Worm (Caenorhabditis elegans) whole organism, young adult: ENCODE data around the gene ttr-8.

ENCODE experiments used
- B0019.2 ChIP-seq: fragments of 200-800 bp; sonication (Bioruptor generic); conservative IDR thresholded peaks from 2 replicates; pipeline ENCODE4 v1.3.6; 2022; ENCODE audit warnings: missing genetic modification reagents, missing genetic modification characterization, missing compliant biosample characterization
- C06A6.2 ChIP-seq: fragments of 200-800 bp; sonication (Bioruptor generic); conservative IDR thresholded peaks from 2 replicates; pipeline ENCODE4 v1.3.6; 2022; ENCODE audit warnings: missing genetic modification characterization, missing compliant biosample characterization
- F10E7.11 ChIP-seq: sonication (generic microtip); optimal IDR thresholded peaks from 2 replicates; lab custom pipeline; 2017; ENCODE audit warnings: mild to moderate bottlenecking, missing genetic modification characterization, moderate library complexity, missing compliant biosample characterization
- F49E8.2 ChIP-seq: sonication (generic microtip); optimal IDR thresholded peaks from 3 replicates; lab custom pipeline; 2017; ENCODE audit warnings: missing genetic modification characterization, mild to moderate bottlenecking, missing compliant biosample characterization, antibody characterized with exemption, moderate library complexity; ENCODE audit not compliant: insufficient read depth
- T07F8.4 ChIP-seq: sonication (generic microtip); optimal IDR thresholded peaks from 2 replicates; lab custom pipeline; 2016; ENCODE audit warnings: mild to moderate bottlenecking, missing genetic modification characterization, moderate library complexity, missing compliant biosample characterization
- Y56A3A.18 ChIP-seq: fragments of 200-800 bp; sonication (Bioruptor generic); IDR thresholded peaks from 2 replicates; pipeline ENCODE4 v1.3.6; 2022; ENCODE audit warnings: missing genetic modification reagents, missing genetic modification characterization, missing compliant biosample characterization
- Y95B8A.8 ChIP-seq: fragments of 200-800 bp; sonication (Bioruptor generic); IDR thresholded peaks from 2 replicates; pipeline ENCODE4 v1.3.6; 2022; ENCODE audit warnings: missing genetic modification reagents, missing genetic modification characterization, missing compliant biosample characterization
- aptf-3 ChIP-seq: fragments of 200-800 bp; sonication (Bioruptor generic); IDR thresholded peaks from 2 replicates; pipeline ENCODE4 v1.3.6; 2022; ENCODE audit warnings: missing genetic modification characterization, missing compliant biosample characterization
- atf-7 ChIP-seq: sonication (generic microtip); optimal IDR thresholded peaks from 2 replicates; lab custom pipeline; 2017; ENCODE audit warnings: mild to moderate bottlenecking, missing genetic modification characterization, missing compliant biosample characterization
- bed-2 ChIP-seq: fragments of 200-800 bp; sonication (Bioruptor generic); IDR thresholded peaks from 2 replicates; pipeline ENCODE4 v1.3.6; 2022; ENCODE audit warnings: missing genetic modification reagents, missing genetic modification characterization, missing compliant biosample characterization
- cebp-2 ChIP-seq: fragments of 200-800 bp; sonication (Bioruptor generic); IDR thresholded peaks from 2 replicates; pipeline ENCODE4 v1.3.6; 2022; ENCODE audit warnings: missing genetic modification characterization, missing compliant biosample characterization
- ceh-40 ChIP-seq: fragments of 200-800 bp; sonication (Bioruptor generic); IDR thresholded peaks from 2 replicates; pipeline ENCODE4 v1.3.6; 2022; ENCODE audit warnings: missing genetic modification characterization, missing compliant biosample characterization
- ceh-79 ChIP-seq: sonication (generic microtip); optimal IDR thresholded peaks from 2 replicates; lab custom pipeline; 2017; ENCODE audit warnings: mild to moderate bottlenecking, missing genetic modification characterization, missing compliant biosample characterization
- die-1 ChIP-seq: sonication (generic microtip); optimal IDR thresholded peaks from 2 replicates; lab custom pipeline; 2016; ENCODE audit warnings: missing genotype, mild to moderate bottlenecking, missing genetic modification characterization, missing compliant biosample characterization
- gei-17 ChIP-seq: fragments of 200-800 bp; sonication (Bioruptor generic); optimal IDR thresholded peaks from 2 replicates; lab custom pipeline; 2018; ENCODE audit warnings: mild to moderate bottlenecking, missing genetic modification characterization, missing compliant biosample characterization
- hsf-1 ChIP-seq: fragments of 200-800 bp; sonication (Bioruptor generic); IDR thresholded peaks from 2 replicates; pipeline ENCODE4 v1.3.6; 2022; ENCODE audit warnings: missing genetic modification reagents, missing genetic modification characterization, missing compliant biosample characterization
- let-526 ChIP-seq: fragments of 200-800 bp; sonication (Bioruptor generic); IDR thresholded peaks from 2 replicates; pipeline ENCODE4 v1.3.6; 2022; ENCODE audit warnings: missing genetic modification reagents, missing genetic modification characterization, missing compliant biosample characterization
- let-607 ChIP-seq, 2 experiments: fragments of 200-800 bp in 1 of 2; sonication (Bioruptor generic) in 1 of 2; sonication (generic microtip) in 1 of 2; optimal IDR thresholded peaks; 2 replicates each; lab custom pipeline; 2016 to 2018; ENCODE audit warnings: mild to moderate bottlenecking in 2 of 2, missing compliant biosample characterization in 2 of 2, missing genetic modification characterization in 2 of 2, moderate library complexity in 2 of 2, missing genotype in 1 of 2
- lin-40 ChIP-seq: sonication (generic microtip); optimal IDR thresholded peaks from 2 replicates; lab custom pipeline; 2016; ENCODE audit warnings: missing genetic modification characterization, mild to moderate bottlenecking, missing compliant biosample characterization, missing genotype, missing genetic modification reagents
- madf-6 ChIP-seq: fragments of 200-800 bp; sonication (Bioruptor generic); IDR thresholded peaks from 2 replicates; pipeline ENCODE4 v1.3.6; 2022; ENCODE audit warnings: missing genetic modification reagents, missing genetic modification characterization, missing compliant biosample characterization
- nhr-120 ChIP-seq: fragments of 200-800 bp; sonication (Bioruptor generic); IDR thresholded peaks from 2 replicates; pipeline ENCODE4 v1.3.6; 2022; ENCODE audit warnings: missing genetic modification characterization, missing compliant biosample characterization
- rcor-1 ChIP-seq: fragments of 200-800 bp; sonication (Bioruptor generic); IDR thresholded peaks from 2 replicates; pipeline ENCODE4 v1.3.6; 2022; ENCODE audit warnings: missing genetic modification reagents, missing genetic modification characterization, missing compliant biosample characterization
- sdz-38 ChIP-seq: sonication (generic microtip); optimal IDR thresholded peaks from 2 replicates; lab custom pipeline; 2016; ENCODE audit warnings: missing genotype, missing genetic modification characterization, missing compliant biosample characterization
- snpc-1.1 ChIP-seq: sonication (generic microtip); optimal IDR thresholded peaks from 2 replicates; lab custom pipeline; 2017; ENCODE audit warnings: missing genetic modification characterization, mild to moderate bottlenecking, missing compliant biosample characterization, antibody characterized with exemption, moderate library complexity, missing genotype, missing genetic modification reagents; ENCODE audit not compliant: insufficient read depth
- snpc-1.3 ChIP-seq: sonication (generic microtip); optimal IDR thresholded peaks from 2 replicates; lab custom pipeline; 2017; ENCODE audit warnings: missing genetic modification characterization, mild to moderate bottlenecking, missing compliant biosample characterization, antibody characterized with exemption, moderate library complexity, missing genotype, missing genetic modification reagents; ENCODE audit not compliant: insufficient read depth
- snpc-3.4 ChIP-seq: sonication (generic microtip); optimal IDR thresholded peaks from 2 replicates; lab custom pipeline; 2017; ENCODE audit warnings: missing genetic modification characterization, mild to moderate bottlenecking, missing compliant biosample characterization, antibody characterized with exemption, moderate library complexity, missing genotype, missing genetic modification reagents
- somi-1 ChIP-seq: fragments of 200-800 bp; sonication (Bioruptor generic); optimal IDR thresholded peaks from 2 replicates; lab custom pipeline; 2018; ENCODE audit warnings: mild to moderate bottlenecking, missing genetic modification characterization, missing compliant biosample characterization
- sptf-2 ChIP-seq: fragments of 200-800 bp; sonication (Bioruptor generic); optimal IDR thresholded peaks from 2 replicates; lab custom pipeline; 2018; ENCODE audit warnings: mild to moderate bottlenecking, missing genetic modification characterization, missing compliant biosample characterization
- tbp1 ChIP-seq: fragments of 200-800 bp; sonication (Bioruptor generic); optimal IDR thresholded peaks from 2 replicates; lab custom pipeline; 2018; ENCODE audit warnings: mild to moderate bottlenecking, missing genetic modification characterization, missing compliant biosample characterization
- tlf-1 ChIP-seq: fragments of 200-800 bp; sonication (Bioruptor generic); optimal IDR thresholded peaks from 2 replicates; lab custom pipeline; 2018; ENCODE audit warnings: mild to moderate bottlenecking, missing genetic modification characterization, missing compliant biosample characterization
- xnd-1 ChIP-seq: sonication (generic microtip); optimal IDR thresholded peaks from 2 replicates; lab custom pipeline; 2016; ENCODE audit warnings: missing genotype, missing genetic modification reagents, missing genetic modification characterization, missing compliant biosample characterization
- zim-3 ChIP-seq: sonication (generic microtip); optimal IDR thresholded peaks from 2 replicates; lab custom pipeline; 2017; ENCODE audit warnings: mild to moderate bottlenecking, missing genetic modification characterization, moderate library complexity, missing compliant biosample characterization
- ztf-18 ChIP-seq: sonication (generic microtip); optimal IDR thresholded peaks from 2 replicates; lab custom pipeline; 2016; ENCODE audit warnings: missing genotype, mild to moderate bottlenecking, missing genetic modification characterization, missing compliant biosample characterization
- ztf-25 ChIP-seq: fragments of 200-800 bp; sonication (Bioruptor generic); IDR thresholded peaks from 2 replicates; pipeline ENCODE4 v1.3.6; 2022; ENCODE audit warnings: missing genetic modification reagents, missing genetic modification characterization, missing compliant biosample characterization
- ztf-28 ChIP-seq: fragments of 200-800 bp; sonication (Bioruptor generic); IDR thresholded peaks from 2 replicates; pipeline ENCODE4 v1.3.6; 2022; ENCODE audit warnings: missing genetic modification reagents, missing genetic modification characterization, missing compliant biosample characterization

The ttr-8 gene

ce11 chrIII:7531385-7531784 lies 33.8 kb downstream of the ttr-8 start:
- TF ChIP-seq xnd-1 (tag; lab: Kevin White, UChicago): no peak
- no peak for TF ChIP-seq ceh-40 (GFP tag; lab: Robert Waterston, UW)
- TF ChIP-seq lin-40 (tag; lab: Kevin White, UChicago): no peak
- TF ChIP-seq ztf-18 (tag; lab: Kevin White, UChicago): no peak
- TF ChIP-seq snpc-1.3 (tag; lab: Kevin White, UChicago): no peak
- TF ChIP-seq atf-7 (tag; lab: Kevin White, UChicago): no peak
- TF ChIP-seq bed-2 (GFP tag; lab: Robert Waterston, UW): no peak
- TF ChIP-seq aptf-3 (GFP tag; lab: Robert Waterston, UW): no peak
- TF ChIP-seq ztf-28 (GFP tag; lab: Robert Waterston, UW): no peak
- no peak for TF ChIP-seq rcor-1
- TF ChIP-seq tlf-1 (GFP tag; lab: Kevin White, UChicago): no peak
- TF ChIP-seq T07F8.4 (tag; lab: Kevin White, UChicago): no peak
- no peak for TF ChIP-seq madf-6
- no peak for TF ChIP-seq hsf-1 (GFP tag; lab: Robert Waterston, UW)

- TF ChIP-seq ztf-25 (GFP tag; lab: Robert Waterston, UW) (no peak), die-1 (tag; lab: Kevin White, UChicago) (no peak), madf-6 (no peak), nhr-120 (GFP tag; lab: Robert Waterston, UW) (no peak), cebp-2 (GFP tag; lab: Robert Waterston, UW) (no peak), tbp1 (GFP tag; lab: Kevin White, UChicago) (no peak), Y56A3A.18 (GFP tag; lab: Robert Waterston, UW) (no peak), gei-17 (GFP tag; lab: Kevin White, UChicago) (no peak), sptf-2 (no peak), let-607 (tag; optimal IDR thresholded peaks at IDR 0.05; lab: Kevin White, UChicago) (no peak), Y95B8A.8 (no peak), snpc-1.1 (tag; lab: Kevin White, UChicago) (no peak), zim-3 (tag; lab: Kevin White, UChicago) (no peak), snpc-3.4 (tag; lab: Kevin White, UChicago) (no peak)
- TF ChIP-seq, all 124 proteins: peak for 0
These were observed 34.3 kb downstream of the ttr-8 start for ce11 chrIII:7530830-7531229.

ce11 chrIII:7530108-7530507 lies 35.0 kb downstream of the ttr-8 start:
- TF ChIP-seq ceh-79 (tag; lab: Kevin White, UChicago) (no peak), Y56A3A.18 (GFP tag; lab: Robert Waterston, UW) (no peak), sdz-38 (no peak), snpc-1.3 (tag; lab: Kevin White, UChicago) (no peak), F49E8.2 (no peak), F10E7.11 (tag; lab: Kevin White, UChicago) (no peak), B0019.2 (GFP tag; lab: Robert Waterston, UW) (no peak), C06A6.2 (no peak), let-526 (GFP tag; lab: Robert Waterston, UW) (no peak), snpc-1.1 (tag; lab: Kevin White, UChicago) (no peak), somi-1 (GFP tag; lab: Kevin White, UChicago) (no peak)
